Fruit fly (Drosophila melanogaster): ENCODE measurements around the gene Gr28b.

Gr28b gene

dm6 chr2L:7434737-7435356 lies 27.2 kb downstream of the Gr28b start (continued):
- no peak for TF ChIP-seq CG3407 (GFP tag; optimal IDR thresholded peaks at IDR 0.05)
- peak; percentile 82 for TF ChIP-seq CG9932 (GFP tag; IDR thresholded peaks at IDR 0.05)
- no peak for TF ChIP-seq eyg (GFP tag; optimal IDR thresholded peaks at IDR 0.05)
- TF ChIP-seq sim (GFP tag; IDR thresholded peaks at IDR 0.05) = no peak
- no peak for TF ChIP-seq CG12769 (tag; optimal IDR thresholded peaks at IDR 0.05)
- peak; percentile 19 for TF ChIP-seq D19A (tag; optimal IDR thresholded peaks at IDR 0.05)
- peak; percentile 35; the same call in 1 of the 2 replicates for TF ChIP-seq E2f2 (GFP tag; IDR thresholded peaks at IDR 0.05)
- TF ChIP-seq sens (GFP tag) = peak; percentile 26
- no peak for TF ChIP-seq D19B (GFP tag; optimal IDR thresholded peaks at IDR 0.05)
- peak; percentile 36 for TF ChIP-seq CG17359 (tag; optimal IDR thresholded peaks at IDR 0.05)
- TF ChIP-seq Atf-2 (GFP tag; optimal IDR thresholded peaks at IDR 0.05) = no peak
- peak; percentile 21; the same call in 1 of the 2 replicates for TF ChIP-seq CG32767 (GFP tag; IDR thresholded peaks at IDR 0.05)
- peak; percentile 83 for TF ChIP-seq grau (tag; optimal IDR thresholded peaks at IDR 0.05)
- TF ChIP-seq peb (GFP tag; IDR thresholded peaks at IDR 0.05) = no peak
- no peak for TF ChIP-seq pb (GFP tag; optimal IDR thresholded peaks at IDR 0.05)
- TF ChIP-seq HLH54F (GFP tag; optimal IDR thresholded peaks at IDR 0.05) = no peak
- no peak for TF ChIP-seq Spps (tag; optimal IDR thresholded peaks at IDR 0.05)
- peak; percentile 0 for TF ChIP-seq CG12659 (GFP tag; optimal IDR thresholded peaks at IDR 0.05)
- TF ChIP-seq kni (GFP tag; optimal IDR thresholded peaks at IDR 0.05) = no peak
- no peak for TF ChIP-seq CG1832 (GFP tag; optimal IDR thresholded peaks at IDR 0.05)
- TF ChIP-seq HLH4C (GFP tag; IDR thresholded peaks at IDR 0.05; ENCODE audit: partially characterized antibody) = no peak
- TF ChIP-seq bbx (GFP tag; IDR thresholded peaks at IDR 0.05; ENCODE audit: partially characterized antibody) = no peak
- no peak for TF ChIP-seq nau (GFP tag; optimal IDR thresholded peaks at IDR 0.05)
- TF ChIP-seq gt (GFP tag; IDR thresholded peaks at IDR 0.05) = no peak
- TF ChIP-seq CG3065 (GFP tag; optimal IDR thresholded peaks at IDR 0.05) = no peak
- TF ChIP-seq CG12299 (tag; optimal IDR thresholded peaks at IDR 0.05) = peak; percentile 28
- TF ChIP-seq grn (GFP tag; optimal IDR thresholded peaks at IDR 0.05) = no peak
- peak; percentile 35 for TF ChIP-seq CG12391 (tag; optimal IDR thresholded peaks at IDR 0.05)
- peak; percentile 51; the same call in 1 of the 2 replicates for TF ChIP-seq E2f1 (GFP tag; IDR thresholded peaks at IDR 0.05)
- TF ChIP-seq row (GFP tag; IDR thresholded peaks at IDR 0.05) = peak; percentile 82
- peak; percentile 53 for TF ChIP-seq Hmr (GFP tag; optimal IDR thresholded peaks at IDR 0.05)
- TF ChIP-seq HmgD (GFP tag; optimal IDR thresholded peaks at IDR 0.05) = no peak
- TF ChIP-seq da (GFP tag; optimal IDR thresholded peaks at IDR 0.05) = no peak
- no peak for TF ChIP-seq CG1529 (GFP tag; optimal IDR thresholded peaks at IDR 0.05)
- no peak for TF ChIP-seq chif (GFP tag; optimal IDR thresholded peaks at IDR 0.05)
- no peak for TF ChIP-seq HmgZ (tag; optimal IDR thresholded peaks at IDR 0.05)
- TF ChIP-seq CG6254 (GFP tag; optimal IDR thresholded peaks at IDR 0.05) = no peak
- no peak for TF ChIP-seq Bdp1 (GFP tag; optimal IDR thresholded peaks at IDR 0.05)
- no peak for TF ChIP-seq CG11398 (GFP tag; optimal IDR thresholded peaks at IDR 0.05)
- TF ChIP-seq Scr (GFP tag; IDR thresholded peaks at IDR 0.05; ENCODE audit: partially characterized antibody) = no peak
- no peak for TF ChIP-seq lola (GFP tag; optimal IDR thresholded peaks at IDR 0.05)
- no peak for TF ChIP-seq Kr (GFP tag; optimal IDR thresholded peaks at IDR 0.05)
- no peak for TF ChIP-seq ERR (GFP tag; optimal IDR thresholded peaks at IDR 0.05)
- TF ChIP-seq Ets97D (GFP tag; optimal IDR thresholded peaks at IDR 0.05) = no peak
- no peak for TF ChIP-seq ATbp (GFP tag; optimal IDR thresholded peaks at IDR 0.05)
- TF ChIP-seq knrl (GFP tag; IDR thresholded peaks at IDR 0.05; ENCODE audit: partially characterized antibody) = no peak
- TF ChIP-seq gcm (GFP tag; optimal IDR thresholded peaks at IDR 0.05) = no peak
- TF ChIP-seq CG17328 (GFP tag; IDR thresholded peaks at IDR 0.05) = peak; percentile 49; the same call in 1 of the 2 replicates
- no peak for TF ChIP-seq CG10462 (GFP tag; optimal IDR thresholded peaks at IDR 0.05)
- no peak for TF ChIP-seq CG18619 (GFP tag; optimal IDR thresholded peaks at IDR 0.05)
